Fruit fly (Drosophila melanogaster): ENCODE data around the gene CG18178.

Gene CG18178

dm6 chr3L:9713828-9714536 lies 5.0 kb downstream of the CG18178 start, which contains the start of gene vsg (continued):
- 0 out of 2 replicates have a peak, but pooled peaks have one; percentile 62 for TF ChIP-seq CG15336 (GFP tag; IDR thresholded peaks at IDR 0.05)
- TF ChIP-seq CG34406 (GFP tag; optimal IDR thresholded peaks at IDR 0.05) = peak; percentile 76
- TF ChIP-seq cyc (GFP tag; optimal IDR thresholded peaks at IDR 0.05) = peak; percentile 55
- peak; percentile 64 for TF ChIP-seq achi (GFP tag; optimal IDR thresholded peaks at IDR 0.05)
- TF ChIP-seq Eip75B (GFP tag; optimal IDR thresholded peaks at IDR 0.05) = no peak
- TF ChIP-seq CG3032 (tag; optimal IDR thresholded peaks at IDR 0.05) = peak; percentile 84
- TF ChIP-seq CG6808 (GFP tag; optimal IDR thresholded peaks at IDR 0.05) = peak; percentile 64
- no peak for TF ChIP-seq CG6854 (GFP tag; optimal IDR thresholded peaks at IDR 0.05)
- peak; percentile 60 for TF ChIP-seq Met (GFP tag; optimal IDR thresholded peaks at IDR 0.05)
- TF ChIP-seq acj6 (GFP tag; optimal IDR thresholded peaks at IDR 0.05) = peak; percentile 82
- no peak for TF ChIP-seq CG4318 (GFP tag; optimal IDR thresholded peaks at IDR 0.05)
- TF ChIP-seq CG8319 (GFP tag; optimal IDR thresholded peaks at IDR 0.05) = peak; percentile 56
- peak; percentile 60 for TF ChIP-seq lz (GFP tag; optimal IDR thresholded peaks at IDR 0.05)
- no peak for TF ChIP-seq Hr38 (GFP tag; optimal IDR thresholded peaks at IDR 0.05)

dm6 chr3L:9713383-9713827 lies 5.5 kb downstream of the CG18178 start, which contains the start of gene SH3PX1:
Gene SH3PX1 (minus strand): TSS chr3L:9713827.
- TF ChIP-seq Sox102F (GFP tag; optimal IDR thresholded peaks at IDR 0.05) = no peak
- TF ChIP-seq CG1621 (tag; optimal IDR thresholded peaks at IDR 0.05) = peak; percentile 30
- peak; percentile 7 for TF ChIP-seq CG6854 (GFP tag; optimal IDR thresholded peaks at IDR 0.05)
- peak; percentile 95 for TF ChIP-seq svp (GFP tag)

dm6 chr3L:9712066-9712789 lies 6.7 kb downstream of the CG18178 start:
- TF ChIP-seq Sox102F (GFP tag; optimal IDR thresholded peaks at IDR 0.05) (no peak), spab (GFP tag; optimal IDR thresholded peaks at IDR 0.05) (no peak), cyc (GFP tag; optimal IDR thresholded peaks at IDR 0.05) (peak; percentile 6), svp (GFP tag) (peak; percentile 64), Eip78C (GFP tag) (peak; percentile 76), CG6163 (GFP tag; IDR thresholded peaks at IDR 0.05) (no peak), CG7368 (GFP tag; optimal IDR thresholded peaks at IDR 0.05) (no peak), Sox14 (GFP tag; optimal IDR thresholded peaks at IDR 0.05) (peak; percentile 43), fd59A (GFP tag; optimal IDR thresholded peaks at IDR 0.05) (no peak), lz (GFP tag; optimal IDR thresholded peaks at IDR 0.05) (peak; percentile 17), Hr39 (GFP tag; optimal IDR thresholded peaks at IDR 0.05) (peak; percentile 16), Sox15 (GFP tag; optimal IDR thresholded peaks at IDR 0.05) (no peak), dsx (GFP tag; optimal IDR thresholded peaks at IDR 0.05; ENCODE audit: poor library complexity, severe bottlenecking) (no peak), CG11902 (GFP tag; optimal IDR thresholded peaks at IDR 0.05) (no peak), esn (GFP tag; optimal IDR thresholded peaks at IDR 0.05) (peak; percentile 45)

- TF ChIP-seq svp (GFP tag) (peak; percentile 8), CG8119 (GFP tag; IDR thresholded peaks at IDR 0.05) (no peak)
Observed at dm6 chr3L:9711203-9711602, 7.7 kb downstream of the CG18178 start.

DNA sequence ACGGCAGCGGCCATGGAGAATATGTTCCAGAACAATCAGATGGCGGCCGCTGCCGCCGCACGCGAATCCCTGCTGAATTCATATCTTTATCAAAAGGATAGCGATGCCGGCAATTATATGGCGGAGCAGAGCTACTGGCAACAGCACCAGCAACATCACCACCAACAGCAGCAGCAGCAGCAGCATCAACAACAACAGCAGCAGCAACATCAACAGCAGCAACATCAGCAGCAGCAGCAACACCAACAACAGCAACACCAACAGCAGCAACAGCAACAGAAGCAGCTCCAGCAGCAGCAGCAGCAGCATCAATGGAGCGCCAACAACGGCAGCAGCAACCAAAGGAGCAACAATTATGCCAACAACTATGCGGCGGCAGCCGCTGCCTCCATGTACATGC lies 10.1 kb downstream of the CG18178 start:
- TF ChIP-seq Hr38 (GFP tag; optimal IDR thresholded peaks at IDR 0.05) (no peak), lz (GFP tag; optimal IDR thresholded peaks at IDR 0.05) (no peak), CG32006 (GFP tag; optimal IDR thresholded peaks at IDR 0.05) (no peak), CG8119 (GFP tag; IDR thresholded peaks at IDR 0.05) (no peak), CG3032 (tag; optimal IDR thresholded peaks at IDR 0.05) (no peak), CG34406 (GFP tag; optimal IDR thresholded peaks at IDR 0.05) (no peak), CG11762 (GFP tag; optimal IDR thresholded peaks at IDR 0.05; ENCODE audit: insufficient read depth) (no peak), Ets96B (tag; optimal IDR thresholded peaks at IDR 0.05) (no peak), esn (GFP tag; optimal IDR thresholded peaks at IDR 0.05) (no peak)
